Fruit fly (Drosophila melanogaster): ENCODE data around the gene CG17712.

Gene CG17712

DNA sequence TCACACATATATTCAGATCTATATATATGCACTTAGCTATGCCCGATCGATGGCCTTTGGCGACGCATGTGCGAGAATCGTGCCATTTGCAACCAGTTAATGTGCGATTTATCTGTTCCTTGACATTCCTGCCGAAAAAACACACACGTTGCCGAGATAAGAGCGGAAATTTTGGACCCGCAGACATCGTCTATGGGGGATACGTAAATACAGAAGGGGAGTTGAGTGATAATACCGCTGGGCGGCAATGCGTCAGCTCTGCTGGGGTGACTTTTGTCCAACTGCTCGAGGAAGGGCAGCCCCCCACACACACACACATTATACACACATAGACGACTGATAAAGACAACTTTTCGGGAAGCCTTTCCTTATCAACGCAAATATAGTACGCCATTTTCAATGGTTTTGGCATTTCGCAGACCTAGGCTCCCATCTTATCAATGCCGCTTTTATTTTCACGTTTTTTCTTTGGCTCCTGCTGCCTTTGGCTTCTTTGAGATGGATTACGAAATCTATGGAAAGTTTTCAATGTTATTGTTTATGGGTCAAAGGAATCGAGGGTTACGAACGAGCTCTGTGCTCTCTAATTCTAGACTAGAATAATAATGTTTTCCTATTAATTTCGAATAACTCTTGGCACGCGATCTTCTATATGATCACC is 30.9 kb downstream of the CG17712 start (continued):
- TF ChIP-seq C15 (GFP tag; IDR thresholded peaks at IDR 0.05) = no peak
- TF ChIP-seq CG13296 (GFP tag; optimal IDR thresholded peaks at IDR 0.05) = no peak
- TF ChIP-seq hb (GFP tag; IDR thresholded peaks at IDR 0.05; ENCODE audit: partially characterized antibody) = no peak
- TF ChIP-seq CrebB (tag; optimal IDR thresholded peaks at IDR 0.05) = no peak
- TF ChIP-seq Hmx (GFP tag; optimal IDR thresholded peaks at IDR 0.05) = no peak
- no peak for TF ChIP-seq CTCF (GFP tag; optimal IDR thresholded peaks at IDR 0.05)
- no peak for TF ChIP-seq CG6765 (GFP tag; optimal IDR thresholded peaks at IDR 0.05)
- TF ChIP-seq CG32772 (GFP tag; IDR thresholded peaks at IDR 0.05) = no peak
- TF ChIP-seq Lpt (GFP tag; optimal IDR thresholded peaks at IDR 0.05) = no peak
- no peak for TF ChIP-seq CG31365 (tag; optimal IDR thresholded peaks at IDR 0.05)
- TF ChIP-seq chif (GFP tag; optimal IDR thresholded peaks at IDR 0.05) = no peak
- TF ChIP-seq ken (GFP tag; IDR thresholded peaks at IDR 0.05) = no peak
- no peak for TF ChIP-seq Doc2 (GFP tag; IDR thresholded peaks at IDR 0.05)
- TF ChIP-seq Opbp (GFP tag; IDR thresholded peaks at IDR 0.05; ENCODE audit: partially characterized antibody) = no peak
- TF ChIP-seq dm (GFP tag; optimal IDR thresholded peaks at IDR 0.05) = no peak
- no peak for TF ChIP-seq CG1024 (GFP tag; IDR thresholded peaks at IDR 0.05)
- TF ChIP-seq zf30C (GFP tag; optimal IDR thresholded peaks at IDR 0.05) = no peak
- no peak for TF ChIP-seq CG1647 (GFP tag; optimal IDR thresholded peaks at IDR 0.05)
- no peak for TF ChIP-seq ase (GFP tag; IDR thresholded peaks at IDR 0.05)
- TF ChIP-seq Ets97D (GFP tag; optimal IDR thresholded peaks at IDR 0.05) = no peak
- no peak for TF ChIP-seq lola (GFP tag; optimal IDR thresholded peaks at IDR 0.05)
- TF ChIP-seq CG11696 (GFP tag; IDR thresholded peaks at IDR 0.05) = no peak
- TF ChIP-seq run (tag; optimal IDR thresholded peaks at IDR 0.05) = no peak
- TF ChIP-seq CG4617 (GFP tag; optimal IDR thresholded peaks at IDR 0.05; ENCODE audit: borderline replicate concordance) = no peak
- TF ChIP-seq lab (GFP tag; optimal IDR thresholded peaks at IDR 0.05) = peak; percentile 35
- TF ChIP-seq HmgD (GFP tag; optimal IDR thresholded peaks at IDR 0.05) = no peak
- TF ChIP-seq CG1792 (GFP tag; optimal IDR thresholded peaks at IDR 0.05) = no peak
- no peak for TF ChIP-seq CG10321 (GFP tag; IDR thresholded peaks at IDR 0.05)
- TF ChIP-seq chinmo (GFP tag; IDR thresholded peaks at IDR 0.05; ENCODE audit: partially characterized antibody) = 0 out of 4 replicates have a peak, but pooled peaks have one; percentile 33
- TF ChIP-seq sisA (GFP tag; IDR thresholded peaks at IDR 0.05) = no peak
- peak; percentile 76; the same call in 1 of the 2 replicates for TF ChIP-seq rib (GFP tag; IDR thresholded peaks at IDR 0.05)
- no peak for TF ChIP-seq CG9609 (GFP tag; optimal IDR thresholded peaks at IDR 0.05)
- TF ChIP-seq CG6683 (GFP tag; optimal IDR thresholded peaks at IDR 0.05) = no peak
- peak; percentile 26; the same call in 1 of the 2 replicates for TF ChIP-seq crol (GFP tag; IDR thresholded peaks at IDR 0.05)
- TF ChIP-seq CG10543 (GFP tag; optimal IDR thresholded peaks at IDR 0.05) = peak; percentile 34
- no peak for TF ChIP-seq Lhr (GFP tag; optimal IDR thresholded peaks at IDR 0.05)
- TF ChIP-seq Gsc (GFP tag; IDR thresholded peaks at IDR 0.05) = no peak
- no peak for TF ChIP-seq NfI (GFP tag; optimal IDR thresholded peaks at IDR 0.05)
- TF ChIP-seq slp2 (GFP tag; optimal IDR thresholded peaks at IDR 0.05) = no peak
- no peak for TF ChIP-seq stc (GFP tag; IDR thresholded peaks at IDR 0.05)
- peak; percentile 96 for TF ChIP-seq sd (tag; optimal IDR thresholded peaks at IDR 0.05)
- TF ChIP-seq Sox102F (GFP tag; optimal IDR thresholded peaks at IDR 0.05) = no peak
- TF ChIP-seq gsb-n (tag; optimal IDR thresholded peaks at IDR 0.05) = no peak
- TF ChIP-seq her (GFP tag; optimal IDR thresholded peaks at IDR 0.05) = no peak
- no peak for TF ChIP-seq CG9817 (tag; optimal IDR thresholded peaks at IDR 0.05)
- TF ChIP-seq GATAe (GFP tag; conservative IDR thresholded peaks at IDR 0.05) = peak; percentile 72
- no peak for TF ChIP-seq CG17612 (GFP tag; IDR thresholded peaks at IDR 0.05)
- TF ChIP-seq Dbx (GFP tag; IDR thresholded peaks at IDR 0.05) = 0 out of 3 replicates have a peak, but pooled peaks have one; percentile 10
- TF ChIP-seq mirr (GFP tag; optimal IDR thresholded peaks at IDR 0.05) = peak; percentile 44
- no peak for TF ChIP-seq MTF-1 (GFP tag; optimal IDR thresholded peaks at IDR 0.05; ENCODE audit: borderline replicate concordance)
- no peak for TF ChIP-seq NK7.1 (GFP tag; optimal IDR thresholded peaks at IDR 0.05)
